Worm (Caenorhabditis elegans) whole organism, L4 larva: ENCODE data around the gene B0507.8.

ENCODE experiments used
- F44E2.7 ChIP-seq: fragments of 200-800 bp; sonication (Bioruptor generic); IDR thresholded peaks from 2 replicates; pipeline ENCODE4 v2.1.2; 2022; ENCODE audit warnings: missing genetic modification characterization, missing compliant biosample characterization
- R02D3.7 ChIP-seq: fragments of 150-350 bp; sonication (generic microtip); optimal IDR thresholded peaks from 3 replicates; lab custom pipeline; 2014; ENCODE audit warnings: missing biosample characterization, missing genetic modification characterization
- aly-2 ChIP-seq: sonication (generic microtip); optimal IDR thresholded peaks from 2 replicates; lab custom pipeline; 2018; ENCODE audit warnings: missing biosample characterization, missing genetic modification characterization
- ama-1 ChIP-seq: fragments of 150-350 bp; optimal IDR thresholded peaks from 2 replicates; lab custom pipeline; 2014; ENCODE audit warnings: inconsistent platforms, mixed read lengths
- ces-1 ChIP-seq: fragments of 150-350 bp; sonication (generic microtip); optimal IDR thresholded peaks from 4 replicates; lab custom pipeline; 2014; ENCODE audit warnings: missing biosample characterization, missing genetic modification reagents, missing genetic modification characterization
- dpl-1 ChIP-seq: fragments of 150-350 bp; optimal IDR thresholded peaks from 2 replicates; lab custom pipeline; 2014; ENCODE audit warnings: missing biosample characterization, missing genetic modification reagents, missing genetic modification characterization
- dve-1 ChIP-seq: sonication (generic microtip); optimal IDR thresholded peaks from 2 replicates; lab custom pipeline; 2017; ENCODE audit warnings: antibody characterized with exemption, mild to moderate bottlenecking, missing genetic modification characterization, missing compliant biosample characterization; ENCODE audit not compliant: insufficient read depth
- fkh-10 ChIP-seq: fragments of 150-350 bp; optimal IDR thresholded peaks from 2 replicates; lab custom pipeline; 2014; ENCODE audit warnings: missing biosample characterization, missing genetic modification reagents, missing genetic modification characterization
- lin-38 ChIP-seq: fragments of 200-800 bp; sonication (Bioruptor generic); IDR thresholded peaks from 2 replicates; pipeline ENCODE4 v1.3.6; 2022; ENCODE audit warnings: missing genetic modification reagents, missing genetic modification characterization, missing compliant biosample characterization
- lsy-2 ChIP-seq, 2 experiments: fragments of 150-350 bp in 1 of 2; sonication (generic microtip) in 1 of 2; optimal IDR thresholded peaks; 2 replicates each; lab custom pipeline; 2014 to 2017; ENCODE audit warnings: missing biosample characterization in 2 of 2, missing genetic modification characterization in 2 of 2
- nhr-6 ChIP-seq: fragments of 150-350 bp; optimal IDR thresholded peaks from 2 replicates; lab custom pipeline; 2014; ENCODE audit warnings: missing biosample characterization, missing genetic modification characterization
- zfp-2 ChIP-seq: sonication (generic microtip); optimal IDR thresholded peaks from 2 replicates; lab custom pipeline; 2016; ENCODE audit warnings: mild to moderate bottlenecking, missing genetic modification characterization, missing compliant biosample characterization
- zip-11 ChIP-seq: fragments of 200-800 bp; sonication (Bioruptor generic); IDR thresholded peaks from 2 replicates; pipeline ENCODE4 v1.3.6; 2022; ENCODE audit warnings: missing genetic modification characterization, missing compliant biosample characterization
- ztf-11 ChIP-seq: fragments of 150-350 bp; optimal IDR thresholded peaks from 2 replicates; lab custom pipeline; 2014; ENCODE audit warnings: missing biosample characterization, missing genetic modification characterization

DNA sequence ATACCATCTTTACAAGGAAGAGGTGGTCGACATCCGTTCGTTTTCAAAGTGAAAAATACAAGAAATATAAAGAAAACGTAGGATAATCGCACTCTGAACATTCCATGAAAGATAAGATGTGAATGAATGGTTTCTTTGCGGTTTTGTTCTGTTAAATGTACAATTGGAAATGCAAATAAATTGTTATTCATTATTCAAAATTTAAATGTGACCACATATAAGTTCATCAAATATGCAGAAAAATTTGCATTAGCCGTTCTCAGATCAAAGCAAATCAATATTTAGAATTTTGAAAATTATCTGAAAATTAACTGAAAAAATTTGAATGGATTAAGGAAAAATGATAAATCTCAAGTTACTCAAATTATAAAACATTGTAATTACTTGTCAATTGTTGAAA is 50.9 kb downstream of the B0507.8 start, which contains the start of gene ZC178.2:
- TF ChIP-seq dpl-1 (GFP tag; lab: Kevin White, UChicago) = no peak
- no peak for TF ChIP-seq lsy-2 (tag; optimal IDR thresholded peaks at IDR 0.05; lab: Kevin White, UChicago)
- TF ChIP-seq R02D3.7 (tag; lab: Kevin White, UChicago) = no peak
- no peak for TF ChIP-seq dve-1 (tag; lab: Kevin White, UChicago)
- TF ChIP-seq zip-11 = no peak
- TF ChIP-seq F44E2.7 (GFP tag; lab: Robert Waterston, UW) = no peak
- no peak for TF ChIP-seq ztf-11
- no peak for TF ChIP-seq zfp-2 (tag; lab: Kevin White, UChicago)
- no peak for TF ChIP-seq nhr-6
- no peak for TF ChIP-seq ces-1 (GFP tag; lab: Kevin White, UChicago)
- TF ChIP-seq lin-38 (GFP tag; lab: Robert Waterston, UW) = no peak
- no peak for TF ChIP-seq fkh-10 (GFP tag; lab: Kevin White, UChicago)
- no peak for TF ChIP-seq ama-1 (lab: Kevin White, UChicago)
- no peak for TF ChIP-seq aly-2 (tag; lab: Kevin White, UChicago)
